Worm (Caenorhabditis elegans): ENCODE measurements around the gene str-96.

DNA sequence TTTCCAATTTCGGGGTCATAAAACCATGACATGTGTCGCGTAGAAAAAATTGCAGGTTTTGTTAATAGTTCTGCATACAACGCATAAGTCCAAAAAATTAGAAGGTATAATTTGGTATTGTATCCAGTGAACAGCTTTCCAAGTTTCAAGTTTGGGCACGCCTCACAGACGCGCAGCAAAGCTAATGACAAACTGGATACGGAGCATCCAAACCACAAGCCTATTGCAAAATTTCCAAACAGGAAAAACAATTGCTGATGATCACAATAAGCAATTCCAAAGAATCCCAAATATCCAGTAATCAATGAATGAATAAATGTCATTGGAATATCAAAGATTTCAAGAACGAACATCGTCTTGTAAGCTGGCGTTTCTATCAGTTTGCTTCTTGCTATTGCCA, 19.8 kb upstream of the str-96 start:
- TF ChIP-seq lin-54 (GFP tag; optimal IDR thresholded peaks at IDR 0.05): no peak
- TF ChIP-seq hlh-26 (GFP tag; conservative IDR thresholded peaks at IDR 0.05): no peak
- no peak for TF ChIP-seq Y67H2A.10 (GFP tag; conservative IDR thresholded peaks at IDR 0.05)
- no peak for TF ChIP-seq ama-1 (optimal IDR thresholded peaks at IDR 0.05)
- no peak for TF ChIP-seq ama-1 (GFP tag; optimal IDR thresholded peaks at IDR 0.05)
- TF ChIP-seq somi-1 (GFP tag; optimal IDR thresholded peaks at IDR 0.05): no peak
- no peak for TF ChIP-seq snpc-4 (GFP tag; optimal IDR thresholded peaks at IDR 0.05)
- no peak for TF ChIP-seq snpc-4 (tag; optimal IDR thresholded peaks at IDR 0.05)
- TF ChIP-seq bed-1 (GFP tag; IDR thresholded peaks at IDR 0.05): no peak
- no peak for TF ChIP-seq rcor-1 (GFP tag; IDR thresholded peaks at IDR 0.05)

Measured in whole organism, young adult.